Worm (Caenorhabditis elegans): Measurements from ENCODE around the gene unc-22.

DNA sequence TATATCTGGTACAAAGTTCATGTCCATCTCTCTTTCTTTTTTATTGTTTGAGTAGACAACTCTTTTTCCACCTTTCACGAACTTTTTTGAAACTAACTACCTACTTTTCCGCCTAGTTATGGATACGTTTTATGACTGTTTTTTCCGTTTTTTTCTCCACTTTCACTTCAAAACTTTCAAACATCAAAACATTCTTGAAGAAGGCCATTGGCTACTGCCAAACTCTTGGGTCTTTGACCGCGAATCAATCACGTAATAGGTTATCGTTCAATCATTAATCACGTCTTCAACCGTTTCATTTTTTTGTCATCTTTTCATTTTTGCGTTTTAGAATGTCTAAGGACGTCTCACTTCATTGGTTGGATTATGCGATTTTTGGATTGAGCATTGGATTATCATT, 73.7 kb downstream of the unc-22 start, which contains the start of gene slc-5A12:
- no peak for TF ChIP-seq ztf-11 (tag; optimal IDR thresholded peaks at IDR 0.05)
- no peak for TF ChIP-seq unc-62 (GFP tag; optimal IDR thresholded peaks at IDR 0.05)
- TF ChIP-seq lsy-2 (tag; optimal IDR thresholded peaks at IDR 0.05), result no peak
- no peak for TF ChIP-seq pha-4 (tag; optimal IDR thresholded peaks at IDR 0.05)
- TF ChIP-seq snpc-4 (tag; optimal IDR thresholded peaks at IDR 0.05), result no peak
